Worm (Caenorhabditis elegans): ENCODE results near the gene djr-1.2.

DNA sequence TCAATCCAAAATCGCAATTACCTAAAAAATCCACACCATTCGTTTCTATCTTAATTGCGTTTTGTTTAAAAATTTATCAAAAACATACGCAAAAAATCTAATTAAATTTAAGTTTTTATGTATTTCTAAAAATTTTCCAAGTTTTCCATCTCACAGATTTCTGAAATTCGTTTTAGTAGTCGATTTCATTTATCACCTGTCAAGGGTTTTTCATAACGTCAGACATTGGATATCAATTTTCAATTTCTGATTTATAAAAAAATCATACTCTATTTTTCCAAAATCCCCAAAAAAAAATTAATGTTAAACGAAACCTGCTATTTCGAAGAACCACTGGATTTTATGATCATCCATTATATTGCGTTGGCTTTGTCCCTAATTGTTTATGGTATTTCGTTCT, 44.8 kb downstream of the djr-1.2 start, which contains the start of gene srh-4:
- TF ChIP-seq him-1 (tag; optimal IDR thresholded peaks at IDR 0.05) (no peak), dao-5 (tag; optimal IDR thresholded peaks at IDR 0.05) (no peak), W03F9.2 (tag; optimal IDR thresholded peaks at IDR 0.05) (no peak)
